Fruit fly (Drosophila melanogaster) S2 (cell line): Measurements from ENCODE around the gene CG42758.

Experiments
- CG8478 ChIP-seq: fragments of >200 bp; optimal IDR thresholded peaks from 2 replicates; lab custom pipeline; 2018
- CTCF ChIP-seq, 2 experiments: fragments of >200 bp; optimal IDR thresholded peaks; 2 replicates each; lab custom pipeline; 2018

DNA sequence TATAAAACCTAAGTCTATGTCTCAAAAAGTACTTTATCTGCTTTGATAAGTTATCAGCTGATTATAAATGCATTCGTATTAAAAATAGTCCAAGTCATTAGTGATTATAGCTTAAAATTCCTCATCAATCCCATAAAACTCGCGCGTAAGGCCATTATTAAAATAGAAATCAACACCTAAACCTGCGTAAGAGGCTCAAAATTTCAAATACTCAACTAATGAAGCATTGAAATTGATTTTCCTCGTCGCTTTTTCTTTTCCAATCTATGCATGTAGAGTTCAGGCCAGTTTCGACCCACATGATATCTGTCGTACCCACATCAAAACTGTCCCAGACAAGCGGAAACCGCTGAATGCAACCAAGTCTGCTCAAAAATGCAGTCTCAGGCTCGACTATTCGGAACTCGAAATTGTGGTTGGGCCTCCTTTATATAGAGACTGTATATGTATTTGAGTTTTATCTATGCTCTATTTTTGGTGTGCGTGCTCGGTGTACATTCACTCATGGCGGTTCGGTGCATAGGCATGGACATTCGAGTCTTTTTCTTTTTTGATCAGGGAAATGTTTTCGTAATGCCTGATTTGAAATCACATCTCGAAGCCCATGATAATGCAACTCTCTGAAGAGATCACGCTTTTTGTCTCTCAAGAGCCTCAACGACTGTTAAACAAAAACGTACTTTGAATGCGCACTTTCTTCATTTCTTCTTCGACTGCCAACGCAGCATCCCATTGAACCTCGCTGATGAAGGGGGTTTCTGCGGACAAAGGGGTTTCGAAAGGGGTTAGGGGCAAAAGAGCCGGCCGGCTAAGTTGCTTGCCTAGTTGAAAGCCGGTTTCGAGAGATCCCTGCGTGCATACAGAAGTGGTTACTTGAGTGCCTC is 15.0 kb upstream of the CG42758 start:
- TF ChIP-seq CTCF (optimal IDR thresholded peaks at IDR 0.05; lab: Kevin White, UChicago) = no peak
- TF ChIP-seq CG8478 = no peak
